Worm (Caenorhabditis elegans) whole organism, L4 larva: Measurements from ENCODE around the gene R13D7.2.

Experiments
- F37D6.2 ChIP-seq: sonication (generic microtip); optimal IDR thresholded peaks from 2 replicates; lab custom pipeline; 2016; ENCODE audit warnings: mild to moderate bottlenecking, missing genetic modification characterization, missing compliant biosample characterization
- ama-1 ChIP-seq: fragments of 150-350 bp; optimal IDR thresholded peaks from 2 replicates; lab custom pipeline; 2014; ENCODE audit warnings: inconsistent platforms, mixed read lengths
- dve-1 ChIP-seq: sonication (generic microtip); optimal IDR thresholded peaks from 2 replicates; lab custom pipeline; 2017; ENCODE audit warnings: antibody characterized with exemption, mild to moderate bottlenecking, missing genetic modification characterization, missing compliant biosample characterization; ENCODE audit not compliant: insufficient read depth
- hlh-11 ChIP-seq: fragments of 200-800 bp; sonication (Bioruptor generic); optimal IDR thresholded peaks from 2 replicates; lab custom pipeline; 2018; ENCODE audit warnings: mild to moderate bottlenecking, missing genetic modification characterization, missing compliant biosample characterization
- lsy-2 ChIP-seq, 2 experiments: fragments of 150-350 bp in 1 of 2; sonication (generic microtip) in 1 of 2; optimal IDR thresholded peaks; 2 replicates each; lab custom pipeline; 2014 to 2017; ENCODE audit warnings: missing biosample characterization in 2 of 2, missing genetic modification characterization in 2 of 2
- mep-1 ChIP-seq: fragments of 150-350 bp; sonication (generic microtip); optimal IDR thresholded peaks from 3 replicates; lab custom pipeline; 2014; ENCODE audit warnings: missing biosample characterization, missing genetic modification characterization
- nhr-10 ChIP-seq: fragments of 150-350 bp; optimal IDR thresholded peaks from 2 replicates; lab custom pipeline; 2014; ENCODE audit warnings: missing biosample characterization, missing genetic modification characterization
- nhr-102 ChIP-seq: sonication (generic microtip); optimal IDR thresholded peaks from 2 replicates; lab custom pipeline; 2016; ENCODE audit warnings: mild to moderate bottlenecking, missing genetic modification characterization, moderate library complexity, missing compliant biosample characterization
- nhr-11 ChIP-seq: fragments of 150-350 bp; optimal IDR thresholded peaks from 2 replicates; lab custom pipeline; 2014; ENCODE audit warnings: missing biosample characterization, missing genetic modification characterization
- unc-130 ChIP-seq: sonication (generic microtip); optimal IDR thresholded peaks from 2 replicates; lab custom pipeline; 2016; ENCODE audit warnings: missing genetic modification reagents, missing genetic modification characterization, missing compliant biosample characterization
- unc-62 ChIP-seq, 3 experiments: fragments of 150-350 bp in 1 of 3; sonication (generic microtip); optimal IDR thresholded peaks in 2 of 3; peaks in 1 of 3; 1 replicate in 1 of 3; 2 replicates in 2 of 3; lab custom pipeline; 2014 to 2017; ENCODE audit warnings: missing biosample characterization in 3 of 3, missing genetic modification characterization in 3 of 3, missing genetic modification reagents in 3 of 3, missing genotype in 1 of 3

- TF ChIP-seq dve-1 (tag; lab: Kevin White, UChicago) = no peak
- TF ChIP-seq nhr-11 (tag; lab: Kevin White, UChicago) = no peak
- TF ChIP-seq ama-1 (lab: Kevin White, UChicago) = no peak
- no peak for TF ChIP-seq hlh-11
- TF ChIP-seq lsy-2 (tag; optimal IDR thresholded peaks at IDR 0.05; lab: Kevin White, UChicago) = no peak
- no peak for TF ChIP-seq nhr-102 (tag; lab: Kevin White, UChicago)
- TF ChIP-seq unc-62 (GFP tag; optimal IDR thresholded peaks at IDR 0.05 in 1 of 2; lab: Kevin White, UChicago) = no peak
- no peak for TF ChIP-seq unc-62 (tag; optimal IDR thresholded peaks at IDR 0.05; lab: Kevin White, UChicago)
- TF ChIP-seq mep-1 (tag; lab: Kevin White, UChicago) = no peak
- no peak for TF ChIP-seq nhr-10 (tag; lab: Kevin White, UChicago)
- TF ChIP-seq unc-130 (GFP tag; lab: Kevin White, UChicago) = no peak
- TF ChIP-seq F37D6.2 (tag; lab: Kevin White, UChicago) = no peak
Measured at ce11 chrV:7400588-7400987, 9.1 kb upstream of the R13D7.2 start, which contains the start of gene srx-60.
